Worm (Caenorhabditis elegans) whole organism, mixed stage, embryonic: ENCODE results near the gene R10D12.6.

Experiments
- M03D4.4 ChIP-seq: sonication (generic microtip); optimal IDR thresholded peaks from 2 replicates; lab custom pipeline; 2017; ENCODE audit warnings: mild to moderate bottlenecking, missing genetic modification characterization, missing compliant biosample characterization
- blmp-1 ChIP-seq: fragments of 150-350 bp; optimal IDR thresholded peaks from 2 replicates; lab custom pipeline; 2014; ENCODE audit warnings: missing biosample characterization, missing genetic modification characterization
- flh-1 ChIP-seq: fragments of 200-800 bp; sonication (Bioruptor generic); optimal IDR thresholded peaks from 2 replicates; lab custom pipeline; 2018; ENCODE audit warnings: mild to moderate bottlenecking, missing genetic modification characterization, moderate library complexity, missing compliant biosample characterization
- hlh-1 ChIP-seq: fragments of 150-350 bp; optimal IDR thresholded peaks from 2 replicates; lab custom pipeline; 2014; ENCODE audit warnings: missing biosample characterization, missing genetic modification reagents, missing genetic modification characterization
- lin-13 ChIP-seq: fragments of 150-350 bp; optimal IDR thresholded peaks from 2 replicates; lab custom pipeline; 2014; ENCODE audit warnings: missing biosample characterization, missing genetic modification characterization
- nhr-12 ChIP-seq: fragments of 150-350 bp; optimal IDR thresholded peaks from 2 replicates; lab custom pipeline; 2014; ENCODE audit warnings: missing biosample characterization, missing genetic modification characterization
- nhr-2 ChIP-seq: fragments of 150-350 bp; optimal IDR thresholded peaks from 2 replicates; lab custom pipeline; 2014; ENCODE audit warnings: missing biosample characterization, missing genetic modification characterization
- nhr-76 ChIP-seq: sonication (generic microtip); optimal IDR thresholded peaks from 2 replicates; lab custom pipeline; 2017; ENCODE audit warnings: missing biosample characterization, missing genetic modification characterization
- snpc-4 ChIP-seq: fragments of 150-350 bp; optimal IDR thresholded peaks from 2 replicates; lab custom pipeline; 2014; ENCODE audit warnings: missing biosample characterization, missing genetic modification characterization
- sptf-1 ChIP-seq: sonication (generic microtip); optimal IDR thresholded peaks from 2 replicates; lab custom pipeline; 2017; ENCODE audit warnings: mild to moderate bottlenecking, missing genetic modification characterization, moderate library complexity, missing compliant biosample characterization
- unc-39 ChIP-seq: fragments of 150-350 bp; optimal IDR thresholded peaks from 2 replicates; lab custom pipeline; 2014; ENCODE audit warnings: missing biosample characterization, missing genetic modification characterization
- unc-62 ChIP-seq: fragments of 150-350 bp; optimal IDR thresholded peaks from 2 replicates; lab custom pipeline; 2014; ENCODE audit warnings: missing biosample characterization, missing genetic modification reagents, missing genetic modification characterization

DNA sequence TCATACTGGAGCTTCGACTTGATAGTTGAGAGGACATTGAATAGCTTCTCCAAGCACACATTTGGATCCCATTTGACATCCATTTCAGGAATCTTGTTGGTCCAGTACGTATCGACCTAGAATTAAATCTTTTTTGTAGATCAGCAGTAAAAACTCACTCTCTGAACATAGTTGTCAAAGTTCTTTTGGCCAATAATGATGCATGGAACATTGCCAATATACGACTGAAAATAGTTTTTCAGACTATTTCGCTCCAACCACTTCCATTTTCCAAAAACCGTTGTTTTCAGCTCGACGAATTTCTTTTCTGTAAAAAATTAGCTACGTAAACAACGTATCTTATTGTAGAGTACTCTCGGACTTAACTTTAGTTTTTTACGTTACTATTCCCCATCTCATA lies 32.6 kb downstream of the R10D12.6 start:
- TF ChIP-seq snpc-4 (tag; lab: Kevin White, UChicago) (no peak), nhr-76 (tag; lab: Kevin White, UChicago) (no peak), M03D4.4 (tag; lab: Kevin White, UChicago) (no peak), hlh-1 (tag; lab: Kevin White, UChicago) (no peak), lin-13 (tag; lab: Kevin White, UChicago) (no peak), nhr-2 (no peak), unc-39 (no peak), blmp-1 (tag; lab: Kevin White, UChicago) (no peak), unc-62 (no peak), nhr-12 (tag; lab: Kevin White, UChicago) (no peak), flh-1 (no peak), sptf-1 (tag; lab: Kevin White, UChicago) (no peak)
